Worm (Caenorhabditis elegans): ENCODE measurements around the gene arf-1.

Gene arf-1

ce11 chrIII:5706077-5706627 lies 8.5 kb upstream of the arf-1 start, which contains the start of gene rpl-23:
TSS of gene rpl-23 (minus strand) at chrIII:5706127.
- TF ChIP-seq tab-1 (GFP tag; IDR thresholded peaks at IDR 0.05) (no peak), cog-1 (tag; optimal IDR thresholded peaks at IDR 0.05) (peak; percentile 54), T22C8.4 (GFP tag; IDR thresholded peaks at IDR 0.05) (peak; percentile 96), ztf-23 (GFP tag; IDR thresholded peaks at IDR 0.05) (no peak), flt-1 (GFP tag; IDR thresholded peaks at IDR 0.05) (peak; percentile 66), ztf-29 (GFP tag; IDR thresholded peaks at IDR 0.05) (no peak), med-1 (GFP tag; optimal IDR thresholded peaks at IDR 0.05; ENCODE audit: insufficient read depth) (no peak), klf-2 (GFP tag; conservative IDR thresholded peaks at IDR 0.05) (no peak), ref-1 (GFP tag; conservative IDR thresholded peaks at IDR 0.05) (no peak)

ce11 chrIII:5707546-5707945 lies 7.1 kb upstream of the arf-1 start:
- TF ChIP-seq flt-1 (GFP tag; IDR thresholded peaks at IDR 0.05) (no peak), klf-2 (GFP tag; conservative IDR thresholded peaks at IDR 0.05) (no peak), T22C8.4 (GFP tag; IDR thresholded peaks at IDR 0.05) (no peak), tab-1 (GFP tag; IDR thresholded peaks at IDR 0.05) (no peak)

- TF ChIP-seq ztf-29 (GFP tag; IDR thresholded peaks at IDR 0.05): no peak
- no peak for TF ChIP-seq cog-1 (tag; optimal IDR thresholded peaks at IDR 0.05)
- no peak for TF ChIP-seq klf-2 (GFP tag; conservative IDR thresholded peaks at IDR 0.05)
- TF ChIP-seq T22C8.4 (GFP tag; IDR thresholded peaks at IDR 0.05): no peak
- no peak for TF ChIP-seq med-1 (GFP tag; optimal IDR thresholded peaks at IDR 0.05; ENCODE audit: insufficient read depth)
- no peak for TF ChIP-seq flt-1 (GFP tag; IDR thresholded peaks at IDR 0.05)
- TF ChIP-seq ref-1 (GFP tag; conservative IDR thresholded peaks at IDR 0.05): no peak
- no peak for TF ChIP-seq tab-1 (GFP tag; IDR thresholded peaks at IDR 0.05)
- no peak for TF ChIP-seq ztf-23 (GFP tag; IDR thresholded peaks at IDR 0.05)
Observed at ce11 chrIII:5708024-5708423, 6.7 kb upstream of the arf-1 start.

ce11 chrIII:5709224-5709623 lies 5.5 kb upstream of the arf-1 start, which contains the start of gene hpo-28:
TSS of gene hpo-28 (minus strand) at chrIII:5709324.
- TF ChIP-seq ref-1 (GFP tag; conservative IDR thresholded peaks at IDR 0.05): no peak
- no peak for TF ChIP-seq ztf-23 (GFP tag; IDR thresholded peaks at IDR 0.05)
- TF ChIP-seq med-1 (GFP tag; optimal IDR thresholded peaks at IDR 0.05; ENCODE audit: insufficient read depth): no peak
- TF ChIP-seq flt-1 (GFP tag; IDR thresholded peaks at IDR 0.05): no peak
- TF ChIP-seq T22C8.4 (GFP tag; IDR thresholded peaks at IDR 0.05): no peak

ce11 chrIII:5710045-5710444 lies 4.6 kb upstream of the arf-1 start, which contains the start of gene B0336.12:
TSS of gene B0336.12 (minus strand) at chrIII:5710145.
- TF ChIP-seq tab-1 (GFP tag; IDR thresholded peaks at IDR 0.05) (no peak), ref-1 (GFP tag; conservative IDR thresholded peaks at IDR 0.05) (no peak), med-1 (GFP tag; optimal IDR thresholded peaks at IDR 0.05; ENCODE audit: insufficient read depth) (no peak), T22C8.4 (GFP tag; IDR thresholded peaks at IDR 0.05) (no peak), klf-2 (GFP tag; conservative IDR thresholded peaks at IDR 0.05) (no peak), cog-1 (tag; optimal IDR thresholded peaks at IDR 0.05) (no peak), ztf-29 (GFP tag; IDR thresholded peaks at IDR 0.05) (no peak), flt-1 (GFP tag; IDR thresholded peaks at IDR 0.05) (no peak), ztf-23 (GFP tag; IDR thresholded peaks at IDR 0.05) (no peak)

- TF ChIP-seq med-1 (GFP tag; optimal IDR thresholded peaks at IDR 0.05; ENCODE audit: insufficient read depth) (no peak), cog-1 (tag; optimal IDR thresholded peaks at IDR 0.05) (no peak), ref-1 (GFP tag; conservative IDR thresholded peaks at IDR 0.05) (no peak), ztf-29 (GFP tag; IDR thresholded peaks at IDR 0.05) (no peak), flt-1 (GFP tag; IDR thresholded peaks at IDR 0.05) (no peak), tab-1 (GFP tag; IDR thresholded peaks at IDR 0.05) (no peak), T22C8.4 (GFP tag; IDR thresholded peaks at IDR 0.05) (no peak)
Observed at ce11 chrIII:5710676-5711075, 4.0 kb upstream of the arf-1 start.

ce11 chrIII:5711242-5711641 lies 3.4 kb upstream of the arf-1 start, which contains the start of gene rbm-26:
TSS of gene rbm-26 (plus strand) at chrIII:5711542.
- TF ChIP-seq ztf-23 (GFP tag; IDR thresholded peaks at IDR 0.05) (no peak), ref-1 (GFP tag; conservative IDR thresholded peaks at IDR 0.05) (no peak), ztf-29 (GFP tag; IDR thresholded peaks at IDR 0.05) (no peak), flt-1 (GFP tag; IDR thresholded peaks at IDR 0.05) (no peak), med-1 (GFP tag; optimal IDR thresholded peaks at IDR 0.05; ENCODE audit: insufficient read depth) (no peak), T22C8.4 (GFP tag; IDR thresholded peaks at IDR 0.05) (no peak), klf-2 (GFP tag; conservative IDR thresholded peaks at IDR 0.05) (no peak), tab-1 (GFP tag; IDR thresholded peaks at IDR 0.05) (no peak), cog-1 (tag; optimal IDR thresholded peaks at IDR 0.05) (no peak)

- TF ChIP-seq ztf-29 (GFP tag; IDR thresholded peaks at IDR 0.05) (no peak), flt-1 (GFP tag; IDR thresholded peaks at IDR 0.05) (no peak), med-1 (GFP tag; optimal IDR thresholded peaks at IDR 0.05; ENCODE audit: insufficient read depth) (no peak), ztf-23 (GFP tag; IDR thresholded peaks at IDR 0.05) (no peak), cog-1 (tag; optimal IDR thresholded peaks at IDR 0.05) (no peak), tab-1 (GFP tag; IDR thresholded peaks at IDR 0.05) (no peak), T22C8.4 (GFP tag; IDR thresholded peaks at IDR 0.05) (no peak), klf-2 (GFP tag; conservative IDR thresholded peaks at IDR 0.05) (no peak), ref-1 (GFP tag; conservative IDR thresholded peaks at IDR 0.05) (no peak)
Observed at ce11 chrIII:5711881-5712643, 2.6 kb upstream of the arf-1 start.

ce11 chrIII:5714984-5715454 lies 333 bp downstream of the arf-1 start:
- peak; percentile 15; the same call in 1 of the 2 replicates for TF ChIP-seq flt-1 (GFP tag; IDR thresholded peaks at IDR 0.05)
- TF ChIP-seq tab-1 (GFP tag; IDR thresholded peaks at IDR 0.05): no peak

ce11 chrIII:5715467-5715866 lies 781 bp downstream of the arf-1 start:
- TF ChIP-seq ztf-29 (GFP tag; IDR thresholded peaks at IDR 0.05) (peak; percentile 32; the same call in 1 of the 2 replicates), med-1 (GFP tag; optimal IDR thresholded peaks at IDR 0.05; ENCODE audit: insufficient read depth) (no peak), cog-1 (tag; optimal IDR thresholded peaks at IDR 0.05) (peak; percentile 77), ztf-23 (GFP tag; IDR thresholded peaks at IDR 0.05) (peak; percentile 55; the same call in 1 of the 2 replicates), T22C8.4 (GFP tag; IDR thresholded peaks at IDR 0.05) (no peak), klf-2 (GFP tag; conservative IDR thresholded peaks at IDR 0.05) (no peak), flt-1 (GFP tag; IDR thresholded peaks at IDR 0.05) (0 out of 2 replicates have a peak, but pooled peaks have one; percentile 34), ref-1 (GFP tag; conservative IDR thresholded peaks at IDR 0.05) (no peak), tab-1 (GFP tag; IDR thresholded peaks at IDR 0.05) (no peak)

Data from whole organism, midembryonic.